Worm (Caenorhabditis elegans): ENCODE results near the gene F26D11.2.
A peak's percentile ranks its signal among the peaks of the same experiment; 100 is the strongest.

Gene F26D11.2

DNA sequence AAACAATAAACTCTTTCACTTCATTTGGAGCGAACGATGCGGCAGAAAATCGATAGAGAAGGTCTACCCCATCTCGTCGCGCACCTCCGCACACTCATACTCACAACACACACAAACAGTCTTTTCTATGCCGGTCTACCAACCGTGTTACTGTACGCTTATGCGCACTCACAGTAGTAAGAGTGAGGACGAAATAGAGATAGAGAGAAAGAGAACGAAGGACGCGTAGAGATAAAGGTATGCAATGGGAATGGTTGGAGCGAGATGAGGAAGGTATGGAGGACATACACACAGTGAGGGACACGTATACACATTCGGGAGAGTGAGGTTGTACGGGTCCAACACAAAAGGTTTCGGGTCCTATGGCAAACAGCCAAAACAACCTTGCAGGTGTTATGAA, 19.7 kb downstream of the F26D11.2 start:
- TF ChIP-seq rec-8 (tag; optimal IDR thresholded peaks at IDR 0.05) (no peak), mcd-1 (GFP tag; IDR thresholded peaks at IDR 0.05) (0 out of 2 replicates have a peak, but pooled peaks have one; percentile 22), tlf-1 (GFP tag; optimal IDR thresholded peaks at IDR 0.05) (no peak), nhr-80 (tag; optimal IDR thresholded peaks at IDR 0.05) (peak; percentile 44), Y79H2A.3 (GFP tag; conservative IDR thresholded peaks at IDR 0.05) (no peak), snpc-4 (GFP tag; optimal IDR thresholded peaks at IDR 0.05) (no peak), snpc-4 (tag; optimal IDR thresholded peaks at IDR 0.05) (peak in 2 of 4 experiments; percentile 14 to 22), attf-5 (GFP tag; optimal IDR thresholded peaks at IDR 0.05) (peak; percentile 62), ceh-27 (GFP tag; optimal IDR thresholded peaks at IDR 0.05) (peak; percentile 49), hmg-1.2 (GFP tag; IDR thresholded peaks at IDR 0.05) (peak; percentile 44; the same call in 1 of the 2 replicates), xnd-1 (tag; optimal IDR thresholded peaks at IDR 0.05) (no peak), dox-1 (GFP tag; IDR thresholded peaks at IDR 0.05) (peak; percentile 44; the same call in 1 of the 2 replicates), cebp-1 (GFP tag; IDR thresholded peaks at IDR 0.05) (no peak), cebp-1 (tag; optimal IDR thresholded peaks at IDR 0.05) (peak; percentile 44)

DNA sequence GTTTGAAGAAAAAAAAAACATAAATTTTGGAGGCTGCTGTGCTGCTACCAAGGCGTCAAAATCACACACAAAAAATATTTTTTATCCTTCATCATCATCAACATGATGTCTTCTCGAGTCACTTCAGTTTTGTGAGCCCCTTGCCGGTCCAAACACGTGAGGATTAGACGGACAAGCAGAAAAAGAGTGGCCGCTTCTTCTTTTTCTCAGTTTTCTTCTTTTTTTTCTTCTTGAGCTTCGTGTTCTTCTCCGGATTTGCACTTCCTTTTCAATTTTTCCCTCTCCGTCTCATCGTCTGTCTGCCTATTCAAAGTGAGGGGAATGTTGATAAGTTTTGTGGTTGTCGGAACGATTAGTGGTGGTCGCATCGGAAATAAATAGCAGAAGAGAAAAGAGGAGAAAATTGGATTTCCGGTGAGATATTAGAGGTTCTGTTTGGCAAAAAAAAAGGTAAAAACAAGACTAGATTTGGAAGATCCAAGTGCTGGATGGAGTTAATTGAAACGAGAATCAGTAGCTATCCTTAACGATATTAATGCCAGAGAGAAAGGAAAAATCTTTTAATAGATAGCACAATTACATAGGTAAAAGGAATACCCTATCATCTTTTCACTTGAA, 21.4 kb downstream of the F26D11.2 start:
- TF ChIP-seq F39B2.1 (GFP tag; IDR thresholded peaks at IDR 0.05) (no peak), mxl-1 (tag; optimal IDR thresholded peaks at IDR 0.05) (no peak), F52B5.7 (tag; optimal IDR thresholded peaks at IDR 0.05) (no peak), zfh-2 (GFP tag; conservative IDR thresholded peaks at IDR 0.05) (peak; percentile 56), aptf-3 (GFP tag; IDR thresholded peaks at IDR 0.05) (no peak), cebp-1 (GFP tag; IDR thresholded peaks at IDR 0.05) (no peak), cebp-1 (tag; optimal IDR thresholded peaks at IDR 0.05) (peak; percentile 25), T07F8.4 (tag; optimal IDR thresholded peaks at IDR 0.05) (no peak), athp-1 (tag; optimal IDR thresholded peaks at IDR 0.05) (no peak), somi-1 (GFP tag; optimal IDR thresholded peaks at IDR 0.05) (peak; percentile 20), tbp1 (GFP tag; optimal IDR thresholded peaks at IDR 0.05) (no peak), ZK185.1 (tag; optimal IDR thresholded peaks at IDR 0.05; ENCODE audit: poor library complexity, severe bottlenecking) (no peak), F22D6.2 (tag; optimal IDR thresholded peaks at IDR 0.05) (no peak), snpc-4 (GFP tag; optimal IDR thresholded peaks at IDR 0.05) (no peak), snpc-4 (tag; optimal IDR thresholded peaks at IDR 0.05) (no peak), lin-54 (GFP tag; optimal IDR thresholded peaks at IDR 0.05) (no peak), ets-4 (GFP tag; optimal IDR thresholded peaks at IDR 0.05) (no peak), C17E4.6 (GFP tag; IDR thresholded peaks at IDR 0.05) (no peak), K12H6.12 (tag; optimal IDR thresholded peaks at IDR 0.05) (peak; percentile 10)

DNA sequence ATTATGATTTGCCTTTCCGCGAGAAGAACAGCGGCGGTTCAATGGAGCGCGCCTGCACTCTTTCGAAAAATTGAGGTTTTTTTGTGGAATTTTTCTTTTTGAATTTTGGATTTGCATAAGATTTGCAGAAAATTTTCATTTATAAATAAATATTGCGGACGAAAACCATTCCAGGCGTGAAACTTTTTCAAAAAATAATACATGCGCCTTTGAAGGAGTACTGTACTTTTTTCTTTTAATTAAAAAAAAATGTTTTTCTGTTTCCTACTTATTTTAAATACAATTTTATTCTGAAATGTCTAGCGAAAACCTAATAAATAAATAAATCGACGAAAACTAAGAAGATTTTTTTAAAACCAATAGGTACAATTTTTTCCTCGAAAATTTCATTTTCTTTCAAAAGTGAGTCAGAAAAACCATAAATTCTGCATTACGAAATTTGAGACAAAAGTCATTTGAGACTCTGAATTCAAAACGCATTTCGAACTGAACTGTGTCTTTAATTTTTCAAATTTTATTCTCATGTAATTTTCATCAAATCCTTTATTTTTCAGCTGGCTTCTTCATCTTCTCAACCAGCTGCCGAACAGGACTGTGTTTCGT, 22.0 kb downstream of the F26D11.2 start, which contains the start of gene F26D11.1:
Gene F26D11.1 (plus strand): TSS at position 553 of the 603 bp plus-strand sequence.
- TF ChIP-seq lsl-1 (GFP tag; optimal IDR thresholded peaks at IDR 0.05) (peak; percentile 74), madf-6 (GFP tag; IDR thresholded peaks at IDR 0.05) (peak; percentile 82), lir-1 (GFP tag; conservative IDR thresholded peaks at IDR 0.05) (no peak), ceh-40 (GFP tag; IDR thresholded peaks at IDR 0.05) (no peak), unc-62 (GFP tag; optimal IDR thresholded peaks at IDR 0.05) (no peak), madf-8 (GFP tag; conservative IDR thresholded peaks at IDR 0.05) (peak; percentile 87), xnd-1 (tag; optimal IDR thresholded peaks at IDR 0.05) (peak; percentile 77)

Data from whole organism, young adult.